Worm (Caenorhabditis elegans): Measurements from ENCODE around the gene enu-3.1.

The enu-3.1 gene

ce11 chrIII:10398919-10399318, 37.2 kb upstream of the enu-3.1 start (continued):
- 0 out of 2 replicates have a peak, but pooled peaks have one; percentile 39 for TF ChIP-seq vab-7 (GFP tag; IDR thresholded peaks at IDR 0.05)
- no peak for TF ChIP-seq lin-1 (GFP tag; IDR thresholded peaks at IDR 0.05)
- TF ChIP-seq ctbp-1 (GFP tag; IDR thresholded peaks at IDR 0.05), result no peak
- TF ChIP-seq pqm-1 (tag; optimal IDR thresholded peaks at IDR 0.05), result no peak
- TF ChIP-seq nhr-77 (tag; optimal IDR thresholded peaks at IDR 0.05), result no peak
- no peak for TF ChIP-seq R02D3.7 (tag; optimal IDR thresholded peaks at IDR 0.05)
- no peak for TF ChIP-seq nhr-76 (tag; optimal IDR thresholded peaks at IDR 0.05)
- peak; percentile 82 for TF ChIP-seq aha-1 (tag)
- no peak for TF ChIP-seq attf-4 (tag; optimal IDR thresholded peaks at IDR 0.05)
- no peak for TF ChIP-seq F26F4.8 (GFP tag; conservative IDR thresholded peaks at IDR 0.05)
- TF ChIP-seq snpc-4 (tag; optimal IDR thresholded peaks at IDR 0.05), result no peak
- TF ChIP-seq tag-97 (GFP tag; IDR thresholded peaks at IDR 0.05), result no peak
- no peak for TF ChIP-seq nhr-28 (tag; optimal IDR thresholded peaks at IDR 0.05)
- no peak for TF ChIP-seq dmd-8 (GFP tag; IDR thresholded peaks at IDR 0.05)
- TF ChIP-seq ama-1 (optimal IDR thresholded peaks at IDR 0.05), result no peak
- TF ChIP-seq spr-1 (tag; optimal IDR thresholded peaks at IDR 0.05), result no peak
- no peak for TF ChIP-seq F37D6.2 (tag; optimal IDR thresholded peaks at IDR 0.05)
- TF ChIP-seq daf-12 (tag; optimal IDR thresholded peaks at IDR 0.05), result no peak
- TF ChIP-seq zag-1 (tag; optimal IDR thresholded peaks at IDR 0.05), result no peak
- no peak for TF ChIP-seq unc-130 (GFP tag; optimal IDR thresholded peaks at IDR 0.05)
- TF ChIP-seq lir-3 (tag; optimal IDR thresholded peaks at IDR 0.05), result no peak
- TF ChIP-seq skn-1 (tag; optimal IDR thresholded peaks at IDR 0.05), result no peak
- no peak for TF ChIP-seq lin-38 (GFP tag; IDR thresholded peaks at IDR 0.05)
- no peak for TF ChIP-seq ztf-7 (tag; optimal IDR thresholded peaks at IDR 0.05)
- no peak for TF ChIP-seq nhr-10 (tag; optimal IDR thresholded peaks at IDR 0.05)
- no peak for TF ChIP-seq nhr-42 (GFP tag; IDR thresholded peaks at IDR 0.05)
- no peak for TF ChIP-seq lin-39 (tag; optimal IDR thresholded peaks at IDR 0.05)
- no peak for TF ChIP-seq nhr-237 (tag; optimal IDR thresholded peaks at IDR 0.05)
- TF ChIP-seq ces-1 (GFP tag; optimal IDR thresholded peaks at IDR 0.05), result no peak
- no peak for TF ChIP-seq ztf-11 (tag; optimal IDR thresholded peaks at IDR 0.05)
- TF ChIP-seq mes-2 (tag; optimal IDR thresholded peaks at IDR 0.05; ENCODE audit: poor library complexity, severe bottlenecking), result peak; percentile 21
- no peak for TF ChIP-seq daf-19 (GFP tag; conservative IDR thresholded peaks at IDR 0.05)
- no peak for TF ChIP-seq ceh-62 (tag; optimal IDR thresholded peaks at IDR 0.05)
- TF ChIP-seq nhr-48 (tag; optimal IDR thresholded peaks at IDR 0.05), result no peak
- TF ChIP-seq zfp-2 (tag; optimal IDR thresholded peaks at IDR 0.05), result no peak
- TF ChIP-seq madf-9 (GFP tag; conservative IDR thresholded peaks at IDR 0.05), result no peak
- TF ChIP-seq ceh-20 (GFP tag; IDR thresholded peaks at IDR 0.05), result no peak
- TF ChIP-seq unc-39 (tag; optimal IDR thresholded peaks at IDR 0.05), result no peak
- TF ChIP-seq egl-43 (GFP tag; IDR thresholded peaks at IDR 0.05), result 0 out of 2 replicates have a peak, but pooled peaks have one; percentile 20
- peak in 1 of 2 experiments; percentile 68 for TF ChIP-seq mdl-1 (tag; optimal IDR thresholded peaks at IDR 0.05)
- no peak for TF ChIP-seq ceh-28 (tag; optimal IDR thresholded peaks at IDR 0.05)
- no peak for TF ChIP-seq zip-11 (GFP tag; IDR thresholded peaks at IDR 0.05)
- no peak for TF ChIP-seq tra-1 (GFP tag; IDR thresholded peaks at IDR 0.05)

- TF ChIP-seq hif-1 (tag; optimal IDR thresholded peaks at IDR 0.05), result no peak
- no peak for TF ChIP-seq snpc-1.2 (GFP tag; IDR thresholded peaks at IDR 0.05)
- TF ChIP-seq mxl-3 (GFP tag; optimal IDR thresholded peaks at IDR 0.05), result no peak
- no peak for TF ChIP-seq nhr-11 (tag; optimal IDR thresholded peaks at IDR 0.05)
These were observed 31.2 kb upstream of the enu-3.1 start, which contains the start of the genes M03C11.3 and chl-1 for ce11 chrIII:10404918-10405317. Gene M03C11.3, plus strand, starts transcription at chrIII:10405070. Gene chl-1, minus strand, starts transcription at chrIII:10405240.

Data from whole organism, L4 larva.